Worm (Caenorhabditis elegans) whole organism, L2 larva: ENCODE data around the gene F07C6.2.

ENCODE experiments used
- R02D3.7 ChIP-seq: fragments of 150-350 bp; optimal IDR thresholded peaks from 2 replicates; lab custom pipeline; 2014; ENCODE audit warnings: missing biosample characterization, missing genetic modification characterization
- Y55F3AM.14 ChIP-seq: fragments of 200-800 bp; sonication (Bioruptor generic); optimal IDR thresholded peaks from 2 replicates; lab custom pipeline; 2018; ENCODE audit warnings: mild to moderate bottlenecking, missing genetic modification characterization, missing compliant biosample characterization
- alr-1 ChIP-seq: fragments of 150-350 bp; optimal IDR thresholded peaks from 2 replicates; lab custom pipeline; 2014; ENCODE audit warnings: missing biosample characterization, missing genetic modification characterization
- blmp-1 ChIP-seq: sonication (generic microtip); optimal IDR thresholded peaks from 2 replicates; lab custom pipeline; 2017; ENCODE audit warnings: missing genetic modification characterization, mild to moderate bottlenecking, missing compliant biosample characterization, antibody characterized with exemption, moderate library complexity; ENCODE audit not compliant: insufficient read depth
- ceh-16 ChIP-seq: fragments of 150-350 bp; optimal IDR thresholded peaks from 2 replicates; lab custom pipeline; 2014; ENCODE audit warnings: missing biosample characterization, missing genetic modification characterization
- egl-27 ChIP-seq: sonication (generic microtip); optimal IDR thresholded peaks from 3 replicates; lab custom pipeline; 2017; ENCODE audit warnings: missing biosample characterization, missing genetic modification reagents, missing genetic modification characterization
- elt-1 ChIP-seq: fragments of 150-350 bp; optimal IDR thresholded peaks from 2 replicates; lab custom pipeline; 2014; ENCODE audit warnings: missing biosample characterization, missing genetic modification characterization
- fos-1 ChIP-seq: fragments of 150-350 bp; optimal IDR thresholded peaks from 2 replicates; lab custom pipeline; 2014; ENCODE audit warnings: missing biosample characterization, missing genetic modification characterization
- lin-11 ChIP-seq: fragments of 150-350 bp; sonication (generic microtip); optimal IDR thresholded peaks from 2 replicates; lab custom pipeline; 2014; ENCODE audit warnings: missing biosample characterization, missing genetic modification characterization, inconsistent platforms, mixed read lengths
- lin-13 ChIP-seq: fragments of 150-350 bp; optimal IDR thresholded peaks from 2 replicates; lab custom pipeline; 2014; ENCODE audit warnings: missing biosample characterization, missing genetic modification reagents, missing genetic modification characterization
- lin-39 ChIP-seq: fragments of 150-350 bp; optimal IDR thresholded peaks from 2 replicates; lab custom pipeline; 2014; ENCODE audit warnings: missing biosample characterization, missing genetic modification reagents, missing genetic modification characterization
- lsy-2 ChIP-seq, 2 experiments: fragments of 150-350 bp in 1 of 2; sonication (generic microtip) in 1 of 2; optimal IDR thresholded peaks; 2 replicates each; lab custom pipeline; 2014 to 2017; ENCODE audit warnings: missing biosample characterization in 2 of 2, missing genetic modification characterization in 2 of 2
- mab-5 ChIP-seq: fragments of 150-350 bp; optimal IDR thresholded peaks from 2 replicates; lab custom pipeline; 2014; ENCODE audit warnings: missing biosample characterization, missing genetic modification characterization
- mdl-1 ChIP-seq, 2 experiments: fragments of 150-350 bp in 1 of 2; sonication (generic microtip) in 1 of 2; optimal IDR thresholded peaks; 2 replicates each; lab custom pipeline; 2017; ENCODE audit warnings: missing biosample characterization in 2 of 2, missing genetic modification characterization in 2 of 2
- nhr-10 ChIP-seq: sonication (generic microtip); optimal IDR thresholded peaks from 2 replicates; lab custom pipeline; 2017; ENCODE audit warnings: missing biosample characterization, missing genetic modification characterization
- nhr-12 ChIP-seq: fragments of 150-350 bp; optimal IDR thresholded peaks from 2 replicates; lab custom pipeline; 2014; ENCODE audit warnings: missing biosample characterization, missing genetic modification characterization
- nhr-21 ChIP-seq: fragments of 150-350 bp; optimal IDR thresholded peaks from 2 replicates; lab custom pipeline; 2014; ENCODE audit warnings: missing biosample characterization, missing genetic modification characterization
- nhr-23 ChIP-seq: fragments of 150-350 bp; optimal IDR thresholded peaks from 2 replicates; lab custom pipeline; 2014; ENCODE audit warnings: missing biosample characterization, missing genetic modification reagents, missing genetic modification characterization
- nhr-25 ChIP-seq: fragments of 150-350 bp; sonication (generic microtip); optimal IDR thresholded peaks from 3 replicates; lab custom pipeline; 2014; ENCODE audit warnings: missing biosample characterization, missing genetic modification characterization
- nhr-6 ChIP-seq: fragments of 150-350 bp; optimal IDR thresholded peaks from 2 replicates; lab custom pipeline; 2014; ENCODE audit warnings: missing biosample characterization, missing genetic modification characterization
- nhr-77 ChIP-seq: fragments of 150-350 bp; optimal IDR thresholded peaks from 2 replicates; lab custom pipeline; 2014; ENCODE audit warnings: missing biosample characterization, missing genetic modification characterization
- peb-1 ChIP-seq: fragments of 150-350 bp; optimal IDR thresholded peaks from 2 replicates; lab custom pipeline; 2014; ENCODE audit warnings: missing biosample characterization, missing genetic modification characterization
- skn-1 ChIP-seq: sonication (generic microtip); optimal IDR thresholded peaks from 2 replicates; lab custom pipeline; 2017; ENCODE audit warnings: missing biosample characterization, missing genetic modification characterization
- sma-3 ChIP-seq: sonication (generic microtip); optimal IDR thresholded peaks from 2 replicates; lab custom pipeline; 2016; ENCODE audit warnings: missing genetic modification reagents, missing genetic modification characterization, missing compliant biosample characterization
- sma-9 ChIP-seq, 2 experiments: fragments of 150-350 bp in 1 of 2; sonication (generic microtip) in 1 of 2; optimal IDR thresholded peaks; 2 replicates each; lab custom pipeline; 2014 to 2016; ENCODE audit warnings: missing genetic modification characterization in 2 of 2, mild to moderate bottlenecking in 1 of 2, missing biosample characterization in 1 of 2, missing compliant biosample characterization in 1 of 2, missing genetic modification reagents in 1 of 2, moderate library complexity in 1 of 2
- snpc-4 ChIP-seq: fragments of 150-350 bp; optimal IDR thresholded peaks from 2 replicates; lab custom pipeline; 2014; ENCODE audit warnings: missing biosample characterization, missing genetic modification characterization
- unc-39 ChIP-seq: fragments of 150-350 bp; optimal IDR thresholded peaks from 2 replicates; lab custom pipeline; 2014; ENCODE audit warnings: missing biosample characterization, missing genetic modification characterization
- unc-55 ChIP-seq: fragments of 150-350 bp; sonication (generic microtip); optimal IDR thresholded peaks from 3 replicates; lab custom pipeline; 2014; ENCODE audit warnings: missing biosample characterization, missing genetic modification reagents, missing genetic modification characterization
- unc-62 ChIP-seq: fragments of 150-350 bp; optimal IDR thresholded peaks from 2 replicates; lab custom pipeline; 2014; ENCODE audit warnings: missing biosample characterization, missing genetic modification reagents, missing genetic modification characterization
- zag-1 ChIP-seq: fragments of 150-350 bp; optimal IDR thresholded peaks from 2 replicates; lab custom pipeline; 2014; ENCODE audit warnings: missing biosample characterization, missing genetic modification characterization
- ztf-1 ChIP-seq: fragments of 200-800 bp; sonication (Bioruptor generic); conservative IDR thresholded peaks from 2 replicates; pipeline ENCODE4 v1.3.6; 2022; ENCODE audit warnings: missing genetic modification characterization, missing compliant biosample characterization
- ztf-4 ChIP-seq: fragments of 150-350 bp; optimal IDR thresholded peaks from 2 replicates; lab custom pipeline; 2014; ENCODE audit warnings: missing biosample characterization, missing genetic modification characterization

Gene F07C6.2

DNA sequence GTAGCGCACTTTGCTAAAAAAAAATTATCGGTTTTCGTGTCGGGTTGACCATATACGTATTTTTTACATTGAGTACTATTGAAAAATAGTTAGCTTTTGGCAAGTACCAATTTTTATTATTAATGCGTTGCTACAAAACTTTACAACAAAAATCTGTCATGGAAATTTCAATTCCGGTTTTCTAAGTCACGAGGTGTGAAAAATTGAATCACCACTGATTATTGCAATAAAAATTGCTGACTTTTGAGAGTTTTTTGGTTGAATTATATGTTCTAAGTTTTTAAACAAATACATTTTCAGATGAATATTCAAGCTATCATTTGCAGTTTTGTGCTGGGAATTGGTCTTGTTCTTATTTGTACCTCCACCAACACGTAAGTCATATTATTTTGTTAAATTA, at the start of gene F07C6.2:
Gene F07C6.2, plus strand, starts transcription at position 301 of the 400 bp plus-strand sequence.
- no peak for TF ChIP-seq unc-55 (GFP tag; lab: Kevin White, UChicago)
- TF ChIP-seq, all 48 proteins: peak for 0

ce11 chrIV:12741438-12741837, 49.5 kb upstream of the F07C6.2 start, which contains the start of gene T23F6.5:
T23F6.5 (minus strand) TSS chrIV:12741538.
- TF ChIP-seq alr-1 (no peak), nhr-6 (no peak), unc-55 (GFP tag; lab: Kevin White, UChicago) (no peak), nhr-10 (tag; lab: Kevin White, UChicago) (no peak), nhr-21 (tag; lab: Kevin White, UChicago) (no peak), mab-5 (no peak)

- TF ChIP-seq nhr-25 (no peak), blmp-1 (tag; lab: Kevin White, UChicago) (no peak), peb-1 (tag; lab: Kevin White, UChicago) (no peak)
Measured at ce11 chrIV:12743680-12744079, 47.3 kb upstream of the F07C6.2 start.

DNA sequence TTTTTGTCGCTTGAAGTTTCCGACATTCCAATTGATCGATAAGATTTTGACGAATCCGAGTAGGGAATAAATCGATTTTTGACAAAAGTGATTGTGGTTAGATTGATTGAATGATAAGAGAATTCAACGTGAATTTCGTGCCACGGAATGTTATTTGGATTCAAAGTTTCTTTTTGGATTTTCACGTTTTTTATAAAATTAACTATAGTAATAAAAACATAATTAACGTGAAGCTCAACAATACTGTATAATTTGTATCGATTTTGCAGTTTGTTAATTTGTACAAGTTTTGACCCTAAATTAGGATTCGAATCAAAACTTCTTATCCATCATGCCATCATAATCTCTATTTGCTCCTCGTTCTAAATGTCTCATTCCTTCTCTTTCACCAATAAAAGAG, 46.3 kb upstream of the F07C6.2 start, which contains the start of gene C36H8.1:
Gene C36H8.1, minus strand, starts transcription at position 101 of the 400 bp plus-strand sequence.
- no peak for TF ChIP-seq blmp-1 (tag; lab: Kevin White, UChicago)

DNA sequence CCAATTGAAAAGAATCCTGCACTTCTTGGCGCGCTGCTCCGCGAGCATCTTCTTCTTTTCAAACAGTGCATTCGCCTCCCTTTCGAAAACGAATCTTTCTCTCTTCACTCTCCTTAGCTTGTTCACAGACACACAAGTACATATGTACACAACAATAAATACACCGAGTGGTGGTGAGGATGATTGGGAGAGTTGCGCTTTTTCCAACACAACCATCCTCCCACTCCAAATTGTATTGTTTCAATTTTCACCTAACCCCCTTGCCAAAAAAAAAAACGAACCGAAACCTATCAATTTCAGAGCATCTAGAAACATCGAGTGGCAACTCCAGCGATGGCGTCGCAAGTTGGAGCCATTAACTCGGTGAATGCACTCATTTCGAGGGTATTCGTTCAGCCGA, 44.7 kb upstream of the F07C6.2 start, which contains the start of gene inx-6:
Gene inx-6, plus strand, starts transcription at position 301 of the 400 bp plus-strand sequence.
- no peak for TF ChIP-seq lin-11 (tag; lab: Kevin White, UChicago)
- TF ChIP-seq R02D3.7 (tag; lab: Kevin White, UChicago): no peak
- TF ChIP-seq skn-1: no peak
- TF ChIP-seq nhr-23 (tag; lab: Kevin White, UChicago): no peak
- no peak for TF ChIP-seq ztf-4 (tag; lab: Kevin White, UChicago)
- no peak for TF ChIP-seq unc-55 (GFP tag; lab: Kevin White, UChicago)
- TF ChIP-seq fos-1 (tag; lab: Kevin White, UChicago): no peak
- no peak for TF ChIP-seq ztf-1
- no peak for TF ChIP-seq elt-1
- TF ChIP-seq nhr-12 (tag; lab: Kevin White, UChicago): no peak
- TF ChIP-seq lin-13 (GFP tag; lab: Kevin White, UChicago): no peak
- TF ChIP-seq nhr-21 (tag; lab: Kevin White, UChicago): no peak
- no peak for TF ChIP-seq Y55F3AM.14 (GFP tag; lab: Kevin White, UChicago)
- TF ChIP-seq ceh-16: no peak
- TF ChIP-seq unc-62 (GFP tag; lab: Kevin White, UChicago): no peak
- TF ChIP-seq blmp-1 (tag; lab: Kevin White, UChicago): no peak
- no peak for TF ChIP-seq lin-39 (tag; lab: Kevin White, UChicago)
- no peak for TF ChIP-seq egl-27 (tag; lab: Kevin White, UChicago)

DNA sequence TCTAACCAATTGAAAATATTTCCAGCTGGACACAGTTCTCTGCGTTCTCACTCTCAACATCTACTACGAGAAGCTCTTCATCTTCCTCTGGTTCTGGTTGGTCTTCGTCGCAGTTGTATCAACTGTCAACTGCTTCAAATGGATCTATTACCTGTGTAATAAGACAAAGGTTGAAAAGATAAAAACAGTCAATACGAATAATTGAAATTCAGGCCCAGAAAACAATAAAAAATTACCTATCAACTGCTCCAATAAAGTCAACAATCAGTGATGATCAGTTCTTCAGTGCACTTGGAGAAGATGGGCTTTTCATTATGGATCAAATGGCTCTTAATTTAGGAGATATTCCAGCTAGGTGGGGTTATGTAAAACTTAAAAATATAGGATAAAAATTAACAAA, 42.2 kb upstream of the F07C6.2 start:
- no peak for TF ChIP-seq skn-1
- TF ChIP-seq nhr-6: no peak
- no peak for TF ChIP-seq mdl-1 (tag; optimal IDR thresholded peaks at IDR 0.05; lab: Kevin White, UChicago)
- TF ChIP-seq snpc-4 (tag; lab: Kevin White, UChicago): no peak
- no peak for TF ChIP-seq sma-3 (GFP tag; lab: Kevin White, UChicago)
- no peak for TF ChIP-seq nhr-21 (tag; lab: Kevin White, UChicago)
- TF ChIP-seq egl-27 (tag; lab: Kevin White, UChicago): no peak
- no peak for TF ChIP-seq unc-62 (GFP tag; lab: Kevin White, UChicago)
- TF ChIP-seq lsy-2 (tag; optimal IDR thresholded peaks at IDR 0.05; lab: Kevin White, UChicago): no peak
- no peak for TF ChIP-seq nhr-77 (tag; lab: Kevin White, UChicago)
- no peak for TF ChIP-seq lin-13 (GFP tag; lab: Kevin White, UChicago)

ce11 chrIV:12754170-12754569, 36.8 kb upstream of the F07C6.2 start:
- no peak for TF ChIP-seq nhr-10 (tag; lab: Kevin White, UChicago)
- no peak for TF ChIP-seq unc-39 (tag; lab: Kevin White, UChicago)
- no peak for TF ChIP-seq nhr-23 (tag; lab: Kevin White, UChicago)
- no peak for TF ChIP-seq zag-1 (tag; lab: Kevin White, UChicago)
- no peak for TF ChIP-seq sma-9 (GFP tag; optimal IDR thresholded peaks at IDR 0.05; lab: Kevin White, UChicago)
- TF ChIP-seq sma-9 (tag; optimal IDR thresholded peaks at IDR 0.05; lab: Kevin White, UChicago): no peak
